Fruit fly (Drosophila melanogaster): Measurements from ENCODE around the gene CG11977.

CG11977 gene

dm6 chr3R:8980776-8981165 is 16.7 kb upstream of the CG11977 start, which contains the start of gene CAHbeta (continued):
- TF ChIP-seq CG12219 (GFP tag; optimal IDR thresholded peaks at IDR 0.05) (peak; percentile 6), pum (GFP tag; optimal IDR thresholded peaks at IDR 0.05) (no peak), CG1603 (tag; optimal IDR thresholded peaks at IDR 0.05) (no peak), B-H1 (GFP tag; IDR thresholded peaks at IDR 0.05) (no peak), sisA (GFP tag; IDR thresholded peaks at IDR 0.05) (no peak), CG5953 (GFP tag; IDR thresholded peaks at IDR 0.05) (no peak), Sin3A (optimal IDR thresholded peaks at IDR 0.05) (no peak), HHEX (GFP tag; optimal IDR thresholded peaks at IDR 0.05) (no peak), CG13296 (GFP tag; optimal IDR thresholded peaks at IDR 0.05) (peak; percentile 33), CG8944 (GFP tag; optimal IDR thresholded peaks at IDR 0.05) (no peak), CG43689 (GFP tag; IDR thresholded peaks at IDR 0.05) (no peak), zfh1 (GFP tag; IDR thresholded peaks at IDR 0.05) (no peak), oc (tag; optimal IDR thresholded peaks at IDR 0.05) (no peak), dm (GFP tag; optimal IDR thresholded peaks at IDR 0.05) (no peak), tx (GFP tag; optimal IDR thresholded peaks at IDR 0.05) (no peak), tup (GFP tag; optimal IDR thresholded peaks at IDR 0.05) (no peak), CG34224 (GFP tag; IDR thresholded peaks at IDR 0.05; ENCODE audit: partially characterized antibody) (peak; percentile 21; the same call in 1 of the 3 replicates), sob (GFP tag; IDR thresholded peaks at IDR 0.05) (no peak), scrt (GFP tag; optimal IDR thresholded peaks at IDR 0.05) (peak; percentile 84), unc-4 (GFP tag; IDR thresholded peaks at IDR 0.05; ENCODE audit: partially characterized antibody) (0 out of 2 replicates have a peak, but pooled peaks have one; percentile 7), CG17359 (tag; optimal IDR thresholded peaks at IDR 0.05) (no peak), stc (GFP tag; IDR thresholded peaks at IDR 0.05) (peak; percentile 23; the same call in 1 of the 2 replicates), chm (GFP tag; IDR thresholded peaks at IDR 0.05) (peak; percentile 41; the same call in 1 of the 2 replicates), Six4 (GFP tag; optimal IDR thresholded peaks at IDR 0.05) (no peak), Rfx (GFP tag; IDR thresholded peaks at IDR 0.05) (peak; percentile 19; the same call in 1 of the 2 replicates), ro (GFP tag; IDR thresholded peaks at IDR 0.05) (no peak), NFAT (GFP tag; IDR thresholded peaks at IDR 0.05) (no peak), Hr51 (GFP tag; optimal IDR thresholded peaks at IDR 0.05) (peak in 1 of 2 experiments; percentile 13), CG34376 (GFP tag; optimal IDR thresholded peaks at IDR 0.05) (peak; percentile 81), Doc3 (GFP tag; IDR thresholded peaks at IDR 0.05; ENCODE audit: partially characterized antibody) (peak; percentile 42; the same call in 1 of the 3 replicates), Rx (GFP tag; IDR thresholded peaks at IDR 0.05) (no peak), CG12942 (GFP tag; optimal IDR thresholded peaks at IDR 0.05) (no peak), Doc2 (GFP tag; IDR thresholded peaks at IDR 0.05) (no peak), GATAe (GFP tag; conservative IDR thresholded peaks at IDR 0.05) (no peak), fru (optimal IDR thresholded peaks at IDR 0.05) (no peak), CG10147 (GFP tag; optimal IDR thresholded peaks at IDR 0.05) (peak; percentile 7), E2f1 (GFP tag; IDR thresholded peaks at IDR 0.05) (no peak), nerfin-1 (tag; optimal IDR thresholded peaks at IDR 0.05) (no peak), luna (GFP tag; optimal IDR thresholded peaks at IDR 0.05) (no peak), cwo (GFP tag; optimal IDR thresholded peaks at IDR 0.05) (peak; percentile 75), Trl (optimal IDR thresholded peaks at IDR 0.05) (peak; percentile 80 to 93), Trl (GFP tag; optimal IDR thresholded peaks at IDR 0.05) (no peak), sd (tag; optimal IDR thresholded peaks at IDR 0.05) (peak; percentile 73), sug (tag; optimal IDR thresholded peaks at IDR 0.05) (peak; percentile 61), CG6175 (GFP tag; IDR thresholded peaks at IDR 0.05) (no peak), peb (GFP tag; IDR thresholded peaks at IDR 0.05) (no peak), crp (GFP tag; optimal IDR thresholded peaks at IDR 0.05) (peak in 1 of 2 experiments; percentile 47), CG11560 (tag; IDR thresholded peaks at IDR 0.05) (no peak), ap (GFP tag; IDR thresholded peaks at IDR 0.05) (no peak), Fer2 (tag; optimal IDR thresholded peaks at IDR 0.05) (no peak), CG15011 (GFP tag; optimal IDR thresholded peaks at IDR 0.05) (no peak), rib (GFP tag; IDR thresholded peaks at IDR 0.05) (0 out of 2 replicates have a peak, but pooled peaks have one; percentile 35)
